Fruit fly (Drosophila melanogaster) whole organism, wandering third instar larva: ENCODE data around the gene JhI-21.

Experiments used
- Abd-B ChIP-seq: fragments of >200 bp; optimal IDR thresholded peaks from 2 replicates; lab custom pipeline; 2017; ENCODE audit warnings: missing biosample characterization, missing genetic modification characterization
- CG32264 ChIP-seq: fragments of 200-800 bp; sonication (Bioruptor generic); optimal IDR thresholded peaks from 2 replicates; lab custom pipeline; 2016; ENCODE audit warnings: missing biosample characterization, missing genetic modification characterization
- CG9705 ChIP-seq: fragments of 200-800 bp; sonication (Bioruptor generic); optimal IDR thresholded peaks from 2 replicates; lab custom pipeline; 2018; ENCODE audit warnings: missing biosample characterization, mild to moderate bottlenecking, missing genetic modification characterization
- CrebA ChIP-seq: fragments of 200-800 bp; sonication (Bioruptor generic); optimal IDR thresholded peaks from 2 replicates; lab custom pipeline; 2016; ENCODE audit warnings: missing biosample characterization, mild to moderate bottlenecking, missing genetic modification characterization, borderline replicate concordance
- Dfd ChIP-seq: fragments of >200 bp; optimal IDR thresholded peaks from 2 replicates; lab custom pipeline; 2017; ENCODE audit warnings: missing biosample characterization, missing genetic modification characterization
- Dif ChIP-seq: fragments of 200-275, 200-300 bp; sonication (Bioruptor generic); optimal IDR thresholded peaks from 2 replicates; lab custom pipeline; 2018; ENCODE audit warnings: missing biosample characterization, missing genetic modification characterization; ENCODE audit not compliant: partially characterized antibody
- GATAd ChIP-seq: sonication (Bioruptor generic); optimal IDR thresholded peaks from 2 replicates; lab custom pipeline; 2016; ENCODE audit warnings: missing biosample characterization, missing genetic modification characterization
- Hr78 ChIP-seq: fragments of >200 bp; optimal IDR thresholded peaks from 2 replicates; lab custom pipeline; 2017; ENCODE audit warnings: missing biosample characterization, missing genetic modification characterization
- Hr83 ChIP-seq: fragments of 200-300 bp; sonication (Bioruptor generic); optimal IDR thresholded peaks from 2 replicates; lab custom pipeline; 2016; ENCODE audit warnings: missing biosample characterization, mild to moderate bottlenecking, missing genetic modification characterization, moderate library complexity; ENCODE audit not compliant: poor library complexity, severe bottlenecking
- Jra ChIP-seq: sonication (Bioruptor generic); optimal IDR thresholded peaks from 2 replicates; lab custom pipeline; 2016; ENCODE audit warnings: missing biosample characterization, missing genetic modification characterization
- Mio ChIP-seq: sonication (Bioruptor generic); optimal IDR thresholded peaks from 2 replicates; lab custom pipeline; 2016; ENCODE audit warnings: missing biosample characterization, missing genetic modification characterization
- Myc ChIP-seq: fragments of >200 bp; optimal IDR thresholded peaks from 2 replicates; lab custom pipeline; 2017
- N ChIP-seq: fragments of >200 bp; optimal IDR thresholded peaks from 2 replicates; lab custom pipeline; 2018; ENCODE audit warnings: missing biosample characterization, missing external identifiers, missing genetic modification characterization
- OdsH ChIP-seq: fragments of 200-800 bp; sonication (Bioruptor generic); optimal IDR thresholded peaks from 2 replicates; lab custom pipeline; 2016; ENCODE audit warnings: missing biosample characterization, mild to moderate bottlenecking, missing genetic modification characterization
- Rel ChIP-seq, 2 experiments: fragments of 200-800 bp; sonication (Bioruptor generic) in 1 of 2; optimal IDR thresholded peaks; 2 replicates in 1 of 2; 3 replicates in 1 of 2; lab custom pipeline; 2016 to 2019; ENCODE audit warnings: mild to moderate bottlenecking in 2 of 2, missing biosample characterization in 2 of 2, missing genetic modification characterization in 2 of 2, moderate library complexity in 1 of 2
- Sp1 ChIP-seq: fragments of 200-800 bp; sonication (Bioruptor generic); optimal IDR thresholded peaks from 3 replicates; lab custom pipeline; 2019; ENCODE audit warnings: missing biosample characterization, mild to moderate bottlenecking, missing genetic modification characterization, moderate library complexity
- Vsx2 ChIP-seq: fragments of 200-300, 225-300 bp; sonication (Bioruptor generic); optimal IDR thresholded peaks from 2 replicates; lab custom pipeline; 2018; ENCODE audit warnings: missing biosample characterization, missing genetic modification characterization; ENCODE audit not compliant: partially characterized antibody
- br ChIP-seq: fragments of 200-800 bp; sonication (Bioruptor generic); optimal IDR thresholded peaks from 2 replicates; lab custom pipeline; 2016; ENCODE audit warnings: missing biosample characterization, missing genetic modification characterization
- brk ChIP-seq: fragments of 200-800 bp; sonication (Bioruptor generic); optimal IDR thresholded peaks from 2 replicates; lab custom pipeline; 2016; ENCODE audit warnings: missing biosample characterization, mild to moderate bottlenecking, missing genetic modification characterization
- dmrt93B ChIP-seq: fragments of 200-800 bp; sonication (Bioruptor generic); optimal IDR thresholded peaks from 2 replicates; lab custom pipeline; 2018; ENCODE audit warnings: missing biosample characterization, mild to moderate bottlenecking, missing genetic modification characterization
- foxo ChIP-seq, 2 experiments: fragments of 200-800 bp; sonication (Bioruptor generic); optimal IDR thresholded peaks; 2 replicates in 1 of 2; 3 replicates in 1 of 2; lab custom pipeline; 2016 to 2017; ENCODE audit warnings: missing biosample characterization in 2 of 2, missing genetic modification characterization in 2 of 2
- fru ChIP-seq: fragments of 200-800 bp; sonication (Bioruptor generic); optimal IDR thresholded peaks from 3 replicates; lab custom pipeline; 2016; ENCODE audit warnings: missing biosample characterization, mild to moderate bottlenecking, missing genetic modification characterization
- h ChIP-seq: fragments of 200-800 bp; sonication (Bioruptor generic); optimal IDR thresholded peaks from 3 replicates; lab custom pipeline; 2016; ENCODE audit warnings: missing biosample characterization, mild to moderate bottlenecking, missing genetic modification characterization
- jim ChIP-seq: fragments of 175-275, 200-325 bp; sonication (Bioruptor generic); optimal IDR thresholded peaks from 2 replicates; lab custom pipeline; 2016; ENCODE audit warnings: missing biosample characterization, mild to moderate bottlenecking, missing genetic modification characterization
- pan ChIP-seq: fragments of >200 bp; optimal IDR thresholded peaks from 2 replicates; lab custom pipeline; 2017
- psq ChIP-seq: fragments of 200-800 bp; sonication (Bioruptor generic); optimal IDR thresholded peaks from 3 replicates; lab custom pipeline; 2017; ENCODE audit warnings: missing biosample characterization, mild to moderate bottlenecking, missing genetic modification characterization, moderate library complexity
- rgr ChIP-seq: fragments of 200-800 bp; sonication (Bioruptor generic); optimal IDR thresholded peaks from 3 replicates; lab custom pipeline; 2016; ENCODE audit warnings: missing biosample characterization, mild to moderate bottlenecking, missing genetic modification characterization
- sage ChIP-seq: fragments of 200-800 bp; sonication (Bioruptor generic); optimal IDR thresholded peaks from 2 replicates; lab custom pipeline; 2016; ENCODE audit warnings: missing biosample characterization, mild to moderate bottlenecking, missing genetic modification characterization
- sv ChIP-seq: fragments of 200-800 bp; sonication (Bioruptor generic); optimal IDR thresholded peaks from 3 replicates; lab custom pipeline; 2016; ENCODE audit warnings: missing biosample characterization, missing genetic modification characterization
- tai ChIP-seq: sonication (Bioruptor generic); optimal IDR thresholded peaks from 2 replicates; lab custom pipeline; 2016; ENCODE audit warnings: missing biosample characterization, missing genetic modification characterization
- usp ChIP-seq: fragments of >200 bp; optimal IDR thresholded peaks from 2 replicates; lab custom pipeline; 2017; ENCODE audit warnings: missing biosample characterization, missing genetic modification characterization
- woc ChIP-seq: sonication (Bioruptor generic); optimal IDR thresholded peaks from 2 replicates; lab custom pipeline; 2016; ENCODE audit warnings: missing biosample characterization, mild to moderate bottlenecking, missing genetic modification characterization

The JhI-21 gene

dm6 chr2L:12096396-12096813 lies 40.6 kb upstream of the JhI-21 start, which contains the start of the genes CG6712 and Mt2:
TSS of gene CG6712 (minus strand) at chr2L:12096511.
TSS of gene Mt2 (plus strand) at chr2L:12096525.
- TF ChIP-seq Myc (peak; percentile 60), fru (GFP tag; lab: Kevin White, UChicago) (no peak)

dm6 chr2L:12093652-12094051 lies 37.8 kb upstream of the JhI-21 start:
- TF ChIP-seq woc (GFP tag; lab: Kevin White, UChicago) (no peak), GATAd (peak; percentile 66), Dif (GFP tag; lab: Kevin White, UChicago) (peak; percentile 25)

dm6 chr2L:12092719-12093118 lies 36.9 kb upstream of the JhI-21 start:
- TF ChIP-seq br (GFP tag; lab: Kevin White, UChicago) (no peak), Abd-B (GFP tag; lab: Kevin White, UChicago) (no peak), Jra (GFP tag; lab: Kevin White, UChicago) (no peak), pan (lab: Kevin White, UChicago) (no peak), GATAd (no peak), psq (no peak), brk (GFP tag; lab: Kevin White, UChicago) (no peak), Sp1 (GFP tag; lab: Kevin White, UChicago) (no peak), jim (no peak), foxo (GFP tag; optimal IDR thresholded peaks at IDR 0.05; lab: Kevin White, UChicago) (no peak), woc (GFP tag; lab: Kevin White, UChicago) (no peak)

- TF ChIP-seq GATAd (no peak), Vsx2 (no peak), CG32264 (GFP tag; lab: Kevin White, UChicago) (no peak), sage (GFP tag; lab: Kevin White, UChicago) (no peak), woc (GFP tag; lab: Kevin White, UChicago) (no peak), Dfd (GFP tag; lab: Kevin White, UChicago) (no peak), CG9705 (GFP tag; lab: Kevin White, UChicago) (no peak), Jra (GFP tag; lab: Kevin White, UChicago) (no peak), OdsH (no peak)
These were observed 36.2 kb upstream of the JhI-21 start for dm6 chr2L:12092041-12092440.

- TF ChIP-seq Rel (GFP tag; optimal IDR thresholded peaks at IDR 0.05; lab: Kevin White, UChicago): no peak
- no peak for TF ChIP-seq Rel (tag; optimal IDR thresholded peaks at IDR 0.05; lab: Kevin White, UChicago)
- no peak for TF ChIP-seq sv
- TF ChIP-seq usp (GFP tag; lab: Kevin White, UChicago): no peak
- no peak for TF ChIP-seq woc (GFP tag; lab: Kevin White, UChicago)
- TF ChIP-seq Mio (GFP tag; lab: Kevin White, UChicago): no peak
- TF ChIP-seq N (GFP tag; lab: Kevin White, UChicago): no peak
- no peak for TF ChIP-seq h (GFP tag; lab: Kevin White, UChicago)
- no peak for TF ChIP-seq CG9705 (GFP tag; lab: Kevin White, UChicago)
- no peak for TF ChIP-seq Abd-B (GFP tag; lab: Kevin White, UChicago)
- no peak for TF ChIP-seq Hr78 (GFP tag; lab: Kevin White, UChicago)
- TF ChIP-seq foxo (GFP tag; optimal IDR thresholded peaks at IDR 0.05; lab: Kevin White, UChicago): no peak
- TF ChIP-seq, all 38 proteins: peak for 0
These were observed 35.7 kb upstream of the JhI-21 start, which contains the start of gene Pex19 for dm6 chr2L:12091522-12091921. TSS of gene Pex19 (plus strand) at chr2L:12091822.

dm6 chr2L:12089145-12089544 lies 33.3 kb upstream of the JhI-21 start:
- TF ChIP-seq OdsH (no peak), N (GFP tag; lab: Kevin White, UChicago) (no peak), tai (GFP tag; lab: Kevin White, UChicago) (no peak), CrebA (GFP tag; lab: Kevin White, UChicago) (no peak), rgr (GFP tag; lab: Kevin White, UChicago) (no peak), Hr83 (GFP tag; lab: Kevin White, UChicago) (no peak), Vsx2 (no peak), dmrt93B (GFP tag; lab: Kevin White, UChicago) (no peak), Hr78 (GFP tag; lab: Kevin White, UChicago) (no peak), h (GFP tag; lab: Kevin White, UChicago) (no peak), brk (GFP tag; lab: Kevin White, UChicago) (no peak), fru (GFP tag; lab: Kevin White, UChicago) (no peak), br (GFP tag; lab: Kevin White, UChicago) (no peak)
